Fruit fly (Drosophila melanogaster) whole organism, embryonic: ENCODE results near the gene PIG-Q.

Experiments
- CG10147 ChIP-seq: fragments of 200-800 bp; sonication (Bioruptor generic); optimal IDR thresholded peaks from 2 replicates; lab custom pipeline; 2019; ENCODE audit warnings: missing biosample characterization, mild to moderate bottlenecking, missing genetic modification characterization, moderate library complexity
- CG10274 ChIP-seq: fragments of 200-800 bp; sonication (Bioruptor generic); optimal IDR thresholded peaks from 3 replicates; lab custom pipeline; 2017; ENCODE audit warnings: missing biosample characterization, mild to moderate bottlenecking, missing genetic modification characterization
- CG10654 ChIP-seq: fragments of 200-800 bp; sonication (Bioruptor generic); optimal IDR thresholded peaks from 2 replicates; lab custom pipeline; 2016; ENCODE audit warnings: missing biosample characterization, missing genetic modification characterization
- CG11695 ChIP-seq: fragments of 200-800 bp; sonication (Bioruptor generic); IDR thresholded peaks from 3 replicates; pipeline ENCODE4 v1.3.6; 2022; ENCODE audit warnings: missing biosample characterization, missing genetic modification characterization
- CG12744 ChIP-seq: fragments of 200-800 bp; sonication (Bioruptor generic); optimal IDR thresholded peaks from 2 replicates; lab custom pipeline; 2016; ENCODE audit warnings: missing biosample characterization, missing genetic modification characterization
- CG12769 ChIP-seq: fragments of 200-800 bp; sonication (Bioruptor generic); optimal IDR thresholded peaks from 2 replicates; lab custom pipeline; 2019; ENCODE audit warnings: missing biosample characterization, mild to moderate bottlenecking, missing genetic modification characterization, moderate library complexity
- CG13775 ChIP-seq: fragments of 200-800 bp; sonication (Bioruptor generic); optimal IDR thresholded peaks from 3 replicates; lab custom pipeline; 2017; ENCODE audit warnings: missing biosample characterization, mild to moderate bottlenecking, missing genetic modification characterization
- CG15514 ChIP-seq: fragments of 200-800 bp; sonication (Bioruptor generic); optimal IDR thresholded peaks from 3 replicates; lab custom pipeline; 2017; ENCODE audit warnings: missing biosample characterization, missing genetic modification characterization, mild to moderate bottlenecking, moderate library complexity, missing genetic modification reagents
- CG1602 ChIP-seq: fragments of 200-800 bp; sonication (Bioruptor generic); optimal IDR thresholded peaks from 3 replicates; lab custom pipeline; 2016; ENCODE audit warnings: missing biosample characterization, missing genetic modification characterization
- CG16815 ChIP-seq: fragments of 200-800 bp; sonication (Bioruptor generic); optimal IDR thresholded peaks from 3 replicates; lab custom pipeline; 2017; ENCODE audit warnings: missing biosample characterization, mild to moderate bottlenecking, missing genetic modification characterization
- CG17829 ChIP-seq: fragments of 200-800 bp; optimal IDR thresholded peaks from 2 replicates; lab custom pipeline; 2019; ENCODE audit warnings: missing biosample characterization, mild to moderate bottlenecking, missing genetic modification characterization, moderate library complexity
- CG18011 ChIP-seq: fragments of 200-800 bp; sonication (Bioruptor generic); optimal IDR thresholded peaks from 2 replicates; lab custom pipeline; 2017; ENCODE audit warnings: missing biosample characterization, missing genetic modification characterization, mild to moderate bottlenecking, moderate library complexity, missing genotype
- CG2199 ChIP-seq: fragments of 200-800 bp; sonication (Bioruptor generic); IDR thresholded peaks from 3 replicates; pipeline ENCODE4 v1.3.6; 2022; ENCODE audit warnings: missing biosample characterization, missing genetic modification characterization
- CG30431 ChIP-seq: fragments of 200-800 bp; sonication (Bioruptor generic); optimal IDR thresholded peaks from 2 replicates; lab custom pipeline; 2017; ENCODE audit warnings: missing biosample characterization, missing genetic modification characterization
- CG3281 ChIP-seq: fragments of 200-800 bp; sonication (Bioruptor generic); optimal IDR thresholded peaks from 3 replicates; lab custom pipeline; 2017; ENCODE audit warnings: missing biosample characterization, mild to moderate bottlenecking, missing genetic modification characterization
- CG4360 ChIP-seq: fragments of 200-800 bp; sonication (Bioruptor generic); IDR thresholded peaks from 2 replicates; pipeline ENCODE4 v1.3.6; 2022; ENCODE audit warnings: missing biosample characterization, missing genetic modification characterization
- CG6175 ChIP-seq: fragments of 200-800 bp; sonication (Bioruptor generic); IDR thresholded peaks from 3 replicates; pipeline ENCODE4 v1.3.6; 2022; ENCODE audit warnings: missing biosample characterization, missing genetic modification characterization
- CG8478 ChIP-seq: fragments of >200 bp; optimal IDR thresholded peaks from 2 replicates; lab custom pipeline; 2018
- CG8924 ChIP-seq: fragments of 200-800 bp; optimal IDR thresholded peaks from 3 replicates; lab custom pipeline; 2019; ENCODE audit warnings: missing biosample characterization, mild to moderate bottlenecking, missing genetic modification characterization, moderate library complexity
- CG9797 ChIP-seq: fragments of 200-800 bp; sonication (Bioruptor generic); optimal IDR thresholded peaks from 3 replicates; lab custom pipeline; 2018; ENCODE audit warnings: missing biosample characterization, mild to moderate bottlenecking, missing genetic modification characterization
- CG9932 ChIP-seq: fragments of 200-800 bp; sonication (Bioruptor generic); IDR thresholded peaks from 2 replicates; pipeline ENCODE4 v1.3.6; 2022; ENCODE audit warnings: missing biosample characterization, missing genetic modification characterization
- Dek ChIP-seq: fragments of 200-800 bp; sonication (Bioruptor generic); optimal IDR thresholded peaks from 3 replicates; lab custom pipeline; 2019; ENCODE audit warnings: missing biosample characterization, mild to moderate bottlenecking, missing genetic modification characterization, moderate library complexity
- HmgD ChIP-seq: fragments of 200-800 bp; sonication (Bioruptor generic); optimal IDR thresholded peaks from 3 replicates; lab custom pipeline; 2016; ENCODE audit warnings: missing biosample characterization, missing genetic modification characterization
- Max ChIP-seq: fragments of 200-800 bp; sonication (Bioruptor generic); optimal IDR thresholded peaks from 2 replicates; lab custom pipeline; 2016; ENCODE audit warnings: missing biosample characterization, mild to moderate bottlenecking, missing genetic modification characterization
- NC2α ChIP-seq: fragments of 200-800 bp; sonication (Bioruptor generic); optimal IDR thresholded peaks from 2 replicates; lab custom pipeline; 2016; ENCODE audit warnings: missing biosample characterization, missing genetic modification characterization
- NK7.1 ChIP-seq: fragments of 200-800 bp; sonication (Bioruptor generic); optimal IDR thresholded peaks from 3 replicates; lab custom pipeline; 2016; ENCODE audit warnings: missing biosample characterization, missing genetic modification characterization
- Sox102F ChIP-seq: fragments of 200-800 bp; sonication (Bioruptor generic); optimal IDR thresholded peaks from 2 replicates; lab custom pipeline; 2018; ENCODE audit warnings: missing biosample characterization, mild to moderate bottlenecking, missing genetic modification characterization, moderate library complexity
- Xbp1 ChIP-seq: fragments of 200-800 bp; sonication (Bioruptor generic); optimal IDR thresholded peaks from 3 replicates; lab custom pipeline; 2016; ENCODE audit warnings: missing biosample characterization, mild to moderate bottlenecking, missing genetic modification characterization
- ase ChIP-seq: fragments of 200-800 bp; sonication (Bioruptor generic); IDR thresholded peaks from 3 replicates; pipeline ENCODE4 v1.3.6; 2022; ENCODE audit warnings: missing biosample characterization, missing genetic modification characterization
- cas ChIP-seq: fragments of 200-800 bp; sonication (Bioruptor generic); IDR thresholded peaks from 2 replicates; pipeline ENCODE4 v1.3.6; 2022; ENCODE audit warnings: missing biosample characterization, missing genetic modification characterization
- caup ChIP-seq: fragments of 200-800 bp; sonication (Bioruptor generic); optimal IDR thresholded peaks from 3 replicates; lab custom pipeline; 2017; ENCODE audit warnings: missing biosample characterization, mild to moderate bottlenecking, missing genetic modification characterization, moderate library complexity; ENCODE audit not compliant: severe bottlenecking
- corto ChIP-seq: fragments of 200-800 bp; sonication (Bioruptor generic); optimal IDR thresholded peaks from 2 replicates; lab custom pipeline; 2016; ENCODE audit warnings: missing biosample characterization, mild to moderate bottlenecking, missing genetic modification characterization, moderate library complexity
- dm ChIP-seq: fragments of 200-800 bp; sonication (Bioruptor generic); optimal IDR thresholded peaks from 3 replicates; lab custom pipeline; 2016; ENCODE audit warnings: missing biosample characterization, missing genetic modification characterization
- fd3F ChIP-seq: fragments of 200-800 bp; sonication (Bioruptor generic); optimal IDR thresholded peaks from 2 replicates; lab custom pipeline; 2018; ENCODE audit warnings: missing biosample characterization, mild to moderate bottlenecking, missing genetic modification characterization, moderate library complexity
- hkb ChIP-seq, 2 experiments: fragments of 200-800 bp in 1 of 2; fragments of >200 bp in 1 of 2; sonication (Bioruptor generic) in 1 of 2; IDR thresholded peaks in 1 of 2; optimal IDR thresholded peaks in 1 of 2; 2 replicates each; pipeline versions ENCODE4 v1.3.6 to Lab custom; 2017 to 2022; ENCODE audit warnings: missing biosample characterization in 1 of 2, missing genetic modification characterization in 1 of 2
- jumu ChIP-seq: fragments of 200-800 bp; sonication (Bioruptor generic); optimal IDR thresholded peaks from 3 replicates; lab custom pipeline; 2016; ENCODE audit warnings: missing biosample characterization, missing genetic modification characterization
- ken ChIP-seq: fragments of 200-800 bp; sonication (Bioruptor generic); IDR thresholded peaks from 3 replicates; pipeline ENCODE4 v1.3.6; 2022; ENCODE audit warnings: missing biosample characterization, missing genetic modification characterization
- kni ChIP-seq: fragments of 200-800 bp; sonication (Bioruptor generic); optimal IDR thresholded peaks from 3 replicates; lab custom pipeline; 2017; ENCODE audit warnings: mild to moderate bottlenecking, missing biosample characterization, missing genetic modification reagents, missing genetic modification characterization
- lbe ChIP-seq: fragments of 200-800 bp; sonication (Bioruptor generic); optimal IDR thresholded peaks from 2 replicates; lab custom pipeline; 2016; ENCODE audit warnings: missing biosample characterization, mild to moderate bottlenecking, missing genetic modification characterization
- lola ChIP-seq, 3 experiments: fragments of >200 bp in 2 of 3; fragments of 200-800 bp in 1 of 3; sonication (Bioruptor generic) in 1 of 3; optimal IDR thresholded peaks; 2 replicates each; lab custom pipeline; 2017 to 2019; ENCODE audit warnings: missing biosample characterization in 3 of 3, missing genetic modification characterization in 3 of 3, mild to moderate bottlenecking in 1 of 3, moderate library complexity in 1 of 3
- mld ChIP-seq: fragments of 200-800 bp; sonication (Bioruptor generic); IDR thresholded peaks from 3 replicates; pipeline ENCODE4 v1.3.6; 2022; ENCODE audit warnings: missing biosample characterization, missing genetic modification characterization; ENCODE audit not compliant: partially characterized antibody
- pum ChIP-seq: fragments of 200-800 bp; sonication (Bioruptor generic); optimal IDR thresholded peaks from 2 replicates; lab custom pipeline; 2016; ENCODE audit warnings: missing biosample characterization, missing genetic modification characterization
- scrt ChIP-seq: fragments of 200-800 bp; sonication (Bioruptor generic); optimal IDR thresholded peaks from 2 replicates; lab custom pipeline; 2018; ENCODE audit warnings: missing biosample characterization, mild to moderate bottlenecking, missing genetic modification characterization, moderate library complexity
- sim ChIP-seq: fragments of 200-800 bp; sonication (Bioruptor generic); IDR thresholded peaks from 2 replicates; pipeline ENCODE4 v1.3.6; 2022; ENCODE audit warnings: missing biosample characterization, missing genetic modification characterization
- tna ChIP-seq: fragments of 200-800 bp; sonication (Bioruptor generic); IDR thresholded peaks from 2 replicates; pipeline ENCODE4 v1.3.6; 2022; ENCODE audit warnings: missing biosample characterization, missing genetic modification characterization; ENCODE audit not compliant: partially characterized antibody
- trh ChIP-seq: fragments of 200-800 bp; sonication (Bioruptor generic); optimal IDR thresholded peaks from 2 replicates; lab custom pipeline; 2016; ENCODE audit warnings: missing biosample characterization, missing genetic modification characterization
- unc-4 ChIP-seq: fragments of 200-800 bp; sonication (Bioruptor generic); IDR thresholded peaks from 2 replicates; pipeline ENCODE4 v1.3.6; 2022; ENCODE audit warnings: missing biosample characterization, missing genetic modification characterization; ENCODE audit not compliant: partially characterized antibody
- zen ChIP-seq: fragments of 200-800 bp; sonication (Bioruptor generic); optimal IDR thresholded peaks from 3 replicates; lab custom pipeline; 2018; ENCODE audit warnings: missing biosample characterization, mild to moderate bottlenecking, missing genetic modification characterization, moderate library complexity

PIG-Q gene

dm6 chrX:16358670-16359320, at the start of gene PIG-Q, which contains the start of gene U2af50 (continued):
- no peak for TF ChIP-seq CG8478
- peak; percentile 94 for TF ChIP-seq Xbp1 (GFP tag; lab: Kevin White, UChicago)
- no peak for TF ChIP-seq CG9797 (GFP tag; lab: Kevin White, UChicago)
- peak; percentile 29 for TF ChIP-seq dm (GFP tag; lab: Kevin White, UChicago)
- TF ChIP-seq CG8924 (tag; lab: Kevin White, UChicago), result peak; percentile 95
- TF ChIP-seq CG10274, result peak; percentile 70
- peak; percentile 90 for TF ChIP-seq CG1602 (GFP tag; lab: Kevin White, UChicago)
- TF ChIP-seq CG30431, result no peak
- peak; percentile 85 for TF ChIP-seq CG15514 (GFP tag; lab: Kevin White, UChicago)
- peak; percentile 93 for TF ChIP-seq fd3F (GFP tag; lab: Kevin White, UChicago)
- no peak for TF ChIP-seq CG12744
- no peak for TF ChIP-seq HmgD (GFP tag; lab: Kevin White, UChicago)
- peak; percentile 62 for TF ChIP-seq CG18011 (GFP tag; lab: Kevin White, UChicago)
- no peak for TF ChIP-seq NC2α (GFP tag; lab: Kevin White, UChicago)
- peak; percentile 78 for TF ChIP-seq lbe (GFP tag; lab: Kevin White, UChicago)
- no peak for TF ChIP-seq hkb (optimal IDR thresholded peaks at IDR 0.05; lab: Kevin White, UChicago)
- TF ChIP-seq hkb (GFP tag; IDR thresholded peaks at IDR 0.05; lab: Robert Waterston, UW), result peak; percentile 93
- peak; percentile 95 for TF ChIP-seq CG13775 (GFP tag; lab: Kevin White, UChicago)
- TF ChIP-seq Dek, result no peak
- TF ChIP-seq jumu, result peak; percentile 32
- TF ChIP-seq CG6175 (GFP tag; lab: Robert Waterston, UW), result no peak
- TF ChIP-seq unc-4 (GFP tag; lab: Robert Waterston, UW), result peak; percentile 42; the same call in 1 of the 2 replicates
- no peak for TF ChIP-seq corto (GFP tag; lab: Kevin White, UChicago)
- no peak for TF ChIP-seq kni (GFP tag; lab: Kevin White, UChicago)
- peak; percentile 88 for TF ChIP-seq CG10147 (GFP tag; lab: Kevin White, UChicago)
- TF ChIP-seq sim (GFP tag; lab: Robert Waterston, UW), result peak; percentile 73; the same call in 1 of the 2 replicates
- no peak; the same call in 1 of the 3 replicates for TF ChIP-seq ken
- peak; percentile 95 for TF ChIP-seq Sox102F (GFP tag; lab: Kevin White, UChicago)
- peak; percentile 84 for TF ChIP-seq Max (GFP tag; lab: Kevin White, UChicago)
- TF ChIP-seq CG17829, result peak; percentile 95
- peak; percentile 92 for TF ChIP-seq CG3281 (GFP tag; lab: Kevin White, UChicago)
- TF ChIP-seq zen (tag; lab: Kevin White, UChicago), result peak; percentile 95
- TF ChIP-seq trh (GFP tag; lab: Kevin White, UChicago), result peak; percentile 76
- TF ChIP-seq tna (GFP tag; lab: Robert Waterston, UW), result no peak
- no peak for TF ChIP-seq CG12769 (tag; lab: Kevin White, UChicago)
- TF ChIP-seq NK7.1 (GFP tag; lab: Kevin White, UChicago), result peak; percentile 46
- peak; percentile 74; the same call in 1 of the 2 replicates for TF ChIP-seq cas (GFP tag; lab: Robert Waterston, UW)
- TF ChIP-seq CG4360 (GFP tag; lab: Robert Waterston, UW), result peak; percentile 67
- TF ChIP-seq scrt, result peak; percentile 84
- TF ChIP-seq caup (GFP tag; lab: Kevin White, UChicago), result peak; percentile 89
- peak; percentile 93 for TF ChIP-seq CG2199 (GFP tag; lab: Robert Waterston, UW)
- TF ChIP-seq lola (GFP tag; optimal IDR thresholded peaks at IDR 0.05; lab: Kevin White, UChicago), result peak in 1 of 3 experiments; percentile 92
- TF ChIP-seq CG9932, result peak; percentile 92
- TF ChIP-seq CG10654 (GFP tag; lab: Kevin White, UChicago), result peak; percentile 91
- peak; percentile 84 for TF ChIP-seq ase (GFP tag; lab: Robert Waterston, UW)
- no peak for TF ChIP-seq mld (GFP tag; lab: Robert Waterston, UW)
- TF ChIP-seq pum (GFP tag; lab: Kevin White, UChicago), result peak; percentile 55
- peak; percentile 87 for TF ChIP-seq CG16815
- peak; percentile 90 for TF ChIP-seq CG11695
